Worm (Caenorhabditis elegans) whole organism, L3 larva: Measurements from ENCODE around the gene C17C3.5.
A peak's percentile ranks its signal among the peaks of the same experiment; 100 is the strongest.

Experiments
- R02D3.7 ChIP-seq: fragments of 150-350 bp; optimal IDR thresholded peaks from 2 replicates; lab custom pipeline; 2014; ENCODE audit warnings: missing biosample characterization, missing genetic modification characterization
- ZK546.5 ChIP-seq: sonication (generic microtip); optimal IDR thresholded peaks from 2 replicates; lab custom pipeline; 2017; ENCODE audit warnings: missing biosample characterization, missing genetic modification characterization
- aly-2 ChIP-seq: fragments of 150-350 bp; optimal IDR thresholded peaks from 2 replicates; lab custom pipeline; 2014; ENCODE audit warnings: missing biosample characterization, missing genetic modification characterization
- ama-1 ChIP-seq: fragments of 150-350 bp; optimal IDR thresholded peaks from 2 replicates; lab custom pipeline; 2018
- ceh-16 ChIP-seq: sonication (generic microtip); optimal IDR thresholded peaks from 2 replicates; lab custom pipeline; 2017; ENCODE audit warnings: missing biosample characterization, missing genetic modification characterization
- ceh-28 ChIP-seq: fragments of 150-350 bp; optimal IDR thresholded peaks from 2 replicates; lab custom pipeline; 2014; ENCODE audit warnings: missing biosample characterization, missing genetic modification reagents, missing genetic modification characterization
- ceh-82 ChIP-seq: fragments of 150-350 bp; optimal IDR thresholded peaks from 2 replicates; lab custom pipeline; 2014; ENCODE audit warnings: missing biosample characterization, missing genetic modification characterization
- ceh-9 ChIP-seq: sonication (generic microtip); optimal IDR thresholded peaks from 2 replicates; lab custom pipeline; 2018; ENCODE audit warnings: missing biosample characterization, missing genetic modification characterization
- daf-12 ChIP-seq: fragments of 150-350 bp; optimal IDR thresholded peaks from 2 replicates; lab custom pipeline; 2014; ENCODE audit warnings: missing biosample characterization, missing genetic modification reagents, missing genetic modification characterization
- egl-27 ChIP-seq: sonication (generic microtip); optimal IDR thresholded peaks from 4 replicates; lab custom pipeline; 2017; ENCODE audit warnings: missing biosample characterization, missing genetic modification reagents, missing genetic modification characterization
- egl-5 ChIP-seq: fragments of 150-350 bp; optimal IDR thresholded peaks from 2 replicates; lab custom pipeline; 2017; ENCODE audit warnings: missing biosample characterization, missing genetic modification reagents, missing genetic modification characterization, inconsistent platforms
- elt-1 ChIP-seq: fragments of 150-350 bp; optimal IDR thresholded peaks from 2 replicates; lab custom pipeline; 2014; ENCODE audit warnings: missing biosample characterization, missing genetic modification characterization
- elt-2 ChIP-seq: sonication (generic microtip); optimal IDR thresholded peaks from 2 replicates; lab custom pipeline; 2016; ENCODE audit warnings: missing genetic modification reagents, mild to moderate bottlenecking, missing genetic modification characterization, missing compliant biosample characterization
- elt-3 ChIP-seq, 3 experiments: fragments of 150-350 bp in 1 of 3; sonication (generic microtip) in 2 of 3; optimal IDR thresholded peaks; 2 replicates in 2 of 3; 4 replicates in 1 of 3; lab custom pipeline; 2014 to 2017; ENCODE audit warnings: missing biosample characterization in 3 of 3, missing genetic modification characterization in 3 of 3
- eor-1 ChIP-seq, 2 experiments: fragments of 150-350 bp; optimal IDR thresholded peaks; 2 replicates each; lab custom pipeline; 2014 to 2018; ENCODE audit warnings: missing biosample characterization in 2 of 2, missing genetic modification characterization in 2 of 2
- fkh-10 ChIP-seq: sonication (generic microtip); optimal IDR thresholded peaks from 2 replicates; lab custom pipeline; 2017; ENCODE audit warnings: missing biosample characterization, missing genetic modification reagents, missing genetic modification characterization
- fkh-2 ChIP-seq: fragments of 150-350 bp; optimal IDR thresholded peaks from 2 replicates; lab custom pipeline; 2014; ENCODE audit warnings: missing biosample characterization, missing genetic modification reagents, missing genetic modification characterization
- fos-1 ChIP-seq: fragments of 150-350 bp; optimal IDR thresholded peaks from 2 replicates; lab custom pipeline; 2014; ENCODE audit warnings: missing biosample characterization, missing genetic modification characterization
- hmg-11 ChIP-seq: sonication (generic microtip); optimal IDR thresholded peaks from 2 replicates; lab custom pipeline; 2016; ENCODE audit warnings: missing genetic modification characterization, missing compliant biosample characterization
- jun-1 ChIP-seq: fragments of 150-350 bp; optimal IDR thresholded peaks from 2 replicates; lab custom pipeline; 2014; ENCODE audit warnings: missing biosample characterization, missing genetic modification reagents, missing genetic modification characterization
- lin-15B ChIP-seq: fragments of 150-350 bp; optimal IDR thresholded peaks from 2 replicates; lab custom pipeline; 2014; ENCODE audit warnings: missing biosample characterization, missing genetic modification characterization
- lin-39 ChIP-seq: fragments of 150-350 bp; optimal IDR thresholded peaks from 2 replicates; lab custom pipeline; 2018; ENCODE audit warnings: missing biosample characterization, missing genetic modification reagents, missing genetic modification characterization
- lsy-12 ChIP-seq: sonication (generic microtip); optimal IDR thresholded peaks from 2 replicates; lab custom pipeline; 2016; ENCODE audit warnings: mild to moderate bottlenecking, missing genetic modification characterization, missing compliant biosample characterization
- mdl-1 ChIP-seq: fragments of 150-350 bp; optimal IDR thresholded peaks from 2 replicates; lab custom pipeline; 2014; ENCODE audit warnings: missing biosample characterization, missing genetic modification characterization
- mml-1 ChIP-seq: fragments of 150-350 bp; sonication (generic microtip); optimal IDR thresholded peaks from 3 replicates; lab custom pipeline; 2014; ENCODE audit warnings: missing biosample characterization, missing genetic modification characterization
- nfya-1 ChIP-seq: sonication (generic microtip); optimal IDR thresholded peaks from 2 replicates; lab custom pipeline; 2017; ENCODE audit warnings: missing genetic modification characterization, mild to moderate bottlenecking, missing compliant biosample characterization, antibody characterized with exemption, moderate library complexity; ENCODE audit not compliant: insufficient read depth
- nhr-11 ChIP-seq: fragments of 150-350 bp; optimal IDR thresholded peaks from 2 replicates; lab custom pipeline; 2014; ENCODE audit warnings: missing biosample characterization, missing genetic modification characterization
- nhr-12 ChIP-seq: fragments of 150-350 bp; optimal IDR thresholded peaks from 2 replicates; lab custom pipeline; 2014; ENCODE audit warnings: missing biosample characterization, missing genetic modification characterization
- nhr-23 ChIP-seq: fragments of 150-350 bp; optimal IDR thresholded peaks from 2 replicates; lab custom pipeline; 2014; ENCODE audit warnings: missing biosample characterization, missing genetic modification reagents, missing genetic modification characterization
- nhr-237 ChIP-seq: fragments of 150-350 bp; optimal IDR thresholded peaks from 2 replicates; lab custom pipeline; 2014; ENCODE audit warnings: missing biosample characterization, missing genetic modification characterization
- nhr-25 ChIP-seq: sonication (generic microtip); optimal IDR thresholded peaks from 2 replicates; lab custom pipeline; 2017; ENCODE audit warnings: missing biosample characterization, missing genetic modification characterization
- nhr-28 ChIP-seq: fragments of 150-350 bp; optimal IDR thresholded peaks from 2 replicates; lab custom pipeline; 2014; ENCODE audit warnings: missing biosample characterization, missing genetic modification characterization
- nhr-43 ChIP-seq: sonication (generic microtip); optimal IDR thresholded peaks from 2 replicates; lab custom pipeline; 2016; ENCODE audit warnings: mild to moderate bottlenecking, missing genetic modification characterization, missing compliant biosample characterization; ENCODE audit not compliant: poor library complexity, severe bottlenecking
- nhr-67 ChIP-seq: fragments of 150-350 bp; optimal IDR thresholded peaks from 2 replicates; lab custom pipeline; 2014; ENCODE audit warnings: missing biosample characterization, missing genetic modification characterization
- nhr-76 ChIP-seq: fragments of 150-350 bp; sonication (generic microtip); optimal IDR thresholded peaks from 5 replicates; lab custom pipeline; 2014; ENCODE audit warnings: missing biosample characterization, missing genetic modification characterization
- nhr-77 ChIP-seq: fragments of 150-350 bp; optimal IDR thresholded peaks from 2 replicates; lab custom pipeline; 2014; ENCODE audit warnings: missing biosample characterization, missing genetic modification characterization
- pha-4 ChIP-seq: fragments of 150-350 bp; optimal IDR thresholded peaks from 2 replicates; lab custom pipeline; 2014; ENCODE audit warnings: missing biosample characterization, missing genetic modification reagents, missing genetic modification characterization
- pqm-1 ChIP-seq: fragments of 150-350 bp; optimal IDR thresholded peaks from 2 replicates; lab custom pipeline; 2017; ENCODE audit warnings: missing biosample characterization, missing genetic modification characterization, inconsistent platforms
- sea-2 ChIP-seq: fragments of 150-350 bp; sonication (generic microtip); optimal IDR thresholded peaks from 4 replicates; lab custom pipeline; 2014; ENCODE audit warnings: missing biosample characterization, missing genetic modification reagents, missing genetic modification characterization
- skn-1 ChIP-seq: fragments of 150-350 bp; optimal IDR thresholded peaks from 2 replicates; lab custom pipeline; 2014; ENCODE audit warnings: missing biosample characterization, missing genetic modification characterization
- snpc-4 ChIP-seq: fragments of 150-350 bp; optimal IDR thresholded peaks from 2 replicates; lab custom pipeline; 2014; ENCODE audit warnings: missing biosample characterization, missing genetic modification characterization
- tbx-2 ChIP-seq: sonication (generic microtip); optimal IDR thresholded peaks from 2 replicates; lab custom pipeline; 2016; ENCODE audit warnings: mild to moderate bottlenecking, missing genetic modification characterization, missing compliant biosample characterization
- unc-39 ChIP-seq: sonication (generic microtip); optimal IDR thresholded peaks from 4 replicates; lab custom pipeline; 2017; ENCODE audit warnings: missing biosample characterization, missing genetic modification characterization
- unc-62 ChIP-seq: fragments of 150-350 bp; sonication (generic microtip); optimal IDR thresholded peaks from 4 replicates; lab custom pipeline; 2014; ENCODE audit warnings: missing biosample characterization, missing genetic modification reagents, missing genetic modification characterization
- zag-1 ChIP-seq: fragments of 150-350 bp; optimal IDR thresholded peaks from 2 replicates; lab custom pipeline; 2014; ENCODE audit warnings: missing biosample characterization, missing genetic modification characterization
- ztf-11 ChIP-seq: fragments of 150-350 bp; optimal IDR thresholded peaks from 2 replicates; lab custom pipeline; 2014; ENCODE audit warnings: missing biosample characterization, missing genetic modification characterization
- ztf-4 ChIP-seq: fragments of 150-350 bp; optimal IDR thresholded peaks from 2 replicates; lab custom pipeline; 2014; ENCODE audit warnings: missing biosample characterization, missing genetic modification characterization

C17C3.5 gene

ce11 chrII:5592857-5593256 is 41.2 kb downstream of the C17C3.5 start:
- TF ChIP-seq elt-1 (tag; lab: Kevin White, UChicago) (peak; percentile 66), lin-39 (no peak), nhr-76 (tag; lab: Kevin White, UChicago) (no peak)

ce11 chrII:5593377-5593932 is 41.8 kb downstream of the C17C3.5 start, which contains the start of gene cdc-14:
Gene cdc-14, minus strand, starts transcription at chrII:5593427.
- TF ChIP-seq lin-39 = peak; percentile 76
- peak; percentile 94 for TF ChIP-seq nhr-25 (tag; lab: Kevin White, UChicago)
- TF ChIP-seq fkh-2 (tag; lab: Kevin White, UChicago) = peak; percentile 38
- no peak for TF ChIP-seq ceh-9 (tag; lab: Kevin White, UChicago)
- TF ChIP-seq eor-1 (tag; optimal IDR thresholded peaks at IDR 0.05; lab: Kevin White, UChicago) = no peak
- TF ChIP-seq ceh-28 (tag; lab: Kevin White, UChicago) = peak; percentile 43
- TF ChIP-seq aly-2 (tag; lab: Kevin White, UChicago) = no peak
- no peak for TF ChIP-seq mdl-1 (tag; lab: Kevin White, UChicago)
- TF ChIP-seq ceh-82 = no peak
- peak; percentile 54 for TF ChIP-seq hmg-11 (tag; lab: Kevin White, UChicago)
- no peak for TF ChIP-seq lsy-12 (tag; lab: Kevin White, UChicago)
- no peak for TF ChIP-seq unc-62 (GFP tag; lab: Kevin White, UChicago)
- TF ChIP-seq egl-27 (tag; lab: Kevin White, UChicago) = no peak
- TF ChIP-seq elt-1 (tag; lab: Kevin White, UChicago) = peak; percentile 53
- TF ChIP-seq skn-1 (tag; lab: Kevin White, UChicago) = no peak
- no peak for TF ChIP-seq fkh-10 (GFP tag; lab: Kevin White, UChicago)
- TF ChIP-seq elt-3 (tag; optimal IDR thresholded peaks at IDR 0.05; lab: Kevin White, UChicago) = no peak
- TF ChIP-seq mml-1 (tag; lab: Kevin White, UChicago) = no peak
- peak; percentile 84 for TF ChIP-seq snpc-4
- no peak for TF ChIP-seq R02D3.7 (tag; lab: Kevin White, UChicago)
- TF ChIP-seq jun-1 (tag; lab: Kevin White, UChicago) = peak; percentile 66
- no peak for TF ChIP-seq ZK546.5 (tag; lab: Kevin White, UChicago)
- no peak for TF ChIP-seq nhr-11 (tag; lab: Kevin White, UChicago)
- no peak for TF ChIP-seq nhr-67 (tag; lab: Kevin White, UChicago)
- TF ChIP-seq nhr-28 (tag; lab: Kevin White, UChicago) = no peak
- TF ChIP-seq ztf-4 (tag; lab: Kevin White, UChicago) = no peak
- TF ChIP-seq lin-15B (tag; lab: Kevin White, UChicago) = peak; percentile 65
- peak; percentile 73 for TF ChIP-seq elt-2 (tag; lab: Kevin White, UChicago)
- no peak for TF ChIP-seq nhr-76 (tag; lab: Kevin White, UChicago)
- TF ChIP-seq daf-12 = no peak
- TF ChIP-seq nhr-237 (tag; lab: Kevin White, UChicago) = no peak
- no peak for TF ChIP-seq ztf-11 (tag; lab: Kevin White, UChicago)
- no peak for TF ChIP-seq nhr-12 (tag; lab: Kevin White, UChicago)
- peak; percentile 87 for TF ChIP-seq egl-5 (tag; lab: Kevin White, UChicago)
- TF ChIP-seq nfya-1 (tag; lab: Kevin White, UChicago) = peak; percentile 59
- TF ChIP-seq nhr-77 = no peak
- no peak for TF ChIP-seq fos-1 (tag; lab: Kevin White, UChicago)
- TF ChIP-seq ceh-16 (tag; lab: Kevin White, UChicago) = no peak
- peak; percentile 54 for TF ChIP-seq nhr-23 (tag; lab: Kevin White, UChicago)
- no peak for TF ChIP-seq unc-39 (tag; lab: Kevin White, UChicago)
- TF ChIP-seq tbx-2 (tag; lab: Kevin White, UChicago) = no peak
- no peak for TF ChIP-seq sea-2 (GFP tag; lab: Kevin White, UChicago)
- no peak for TF ChIP-seq ama-1 (lab: Kevin White, UChicago)
- peak; percentile 78 for TF ChIP-seq pha-4 (tag; lab: Kevin White, UChicago)
- peak; percentile 22 for TF ChIP-seq nhr-43
- no peak for TF ChIP-seq zag-1 (tag; lab: Kevin White, UChicago)
- TF ChIP-seq pqm-1 (tag; lab: Kevin White, UChicago) = no peak
